Fruit fly (Drosophila melanogaster): ENCODE results near the gene Der-1.

Gene Der-1

dm6 chr2L:1980708-1981339 is 7.1 kb downstream of the Der-1 start, which contains the start of the genes CG15356 and CG15362 (continued):
- TF ChIP-seq phol (tag; optimal IDR thresholded peaks at IDR 0.05) (peak; percentile 61), CG8924 (tag; optimal IDR thresholded peaks at IDR 0.05) (peak; percentile 31), D (optimal IDR thresholded peaks at IDR 0.05) (no peak), D (GFP tag; optimal IDR thresholded peaks at IDR 0.05) (no peak), Aef1 (GFP tag; IDR thresholded peaks at IDR 0.05) (peak; percentile 29; the same call in 1 of the 3 replicates), CG30020 (tag; optimal IDR thresholded peaks at IDR 0.05) (peak; percentile 38), Jarid2 (GFP tag; optimal IDR thresholded peaks at IDR 0.05) (no peak), CG15269 (tag; optimal IDR thresholded peaks at IDR 0.05) (no peak), CG13287 (GFP tag; IDR thresholded peaks at IDR 0.05; ENCODE audit: partially characterized antibody) (peak; percentile 99), CTCF (GFP tag; optimal IDR thresholded peaks at IDR 0.05) (peak; percentile 17), CG5245 (GFP tag; optimal IDR thresholded peaks at IDR 0.05) (no peak), CG17612 (GFP tag; IDR thresholded peaks at IDR 0.05) (no peak), Sry-δ (GFP tag; optimal IDR thresholded peaks at IDR 0.05) (peak; percentile 85), Bdp1 (GFP tag; optimal IDR thresholded peaks at IDR 0.05) (peak; percentile 2), CG2116 (GFP tag; optimal IDR thresholded peaks at IDR 0.05) (peak; percentile 80), CG9797 (GFP tag; optimal IDR thresholded peaks at IDR 0.05) (peak; percentile 82), Dfd (GFP tag; optimal IDR thresholded peaks at IDR 0.05) (no peak), CG3407 (GFP tag; optimal IDR thresholded peaks at IDR 0.05) (no peak), Hmx (GFP tag; optimal IDR thresholded peaks at IDR 0.05) (peak; percentile 22)

dm6 chr2L:1981726-1982367 is 8.1 kb downstream of the Der-1 start, which contains the start of gene CG7289:
Gene CG7289 (plus strand): TSS chr2L:1982217.
- TF ChIP-seq Bteb2 (GFP tag; optimal IDR thresholded peaks at IDR 0.05) (no peak), HLH4C (GFP tag; IDR thresholded peaks at IDR 0.05; ENCODE audit: partially characterized antibody) (peak; percentile 57; the same call in 2 of the 3 replicates), E2f2 (GFP tag; IDR thresholded peaks at IDR 0.05) (peak; percentile 42; the same call in 1 of the 2 replicates), fd96Cb (tag; optimal IDR thresholded peaks at IDR 0.05) (no peak), CG15514 (GFP tag; optimal IDR thresholded peaks at IDR 0.05) (peak; percentile 29), ap (GFP tag; IDR thresholded peaks at IDR 0.05) (no peak), en (GFP tag; optimal IDR thresholded peaks at IDR 0.05) (no peak), CG30020 (tag; optimal IDR thresholded peaks at IDR 0.05) (no peak), ERR (GFP tag; optimal IDR thresholded peaks at IDR 0.05) (no peak), CG8478 (optimal IDR thresholded peaks at IDR 0.05) (no peak), CG31388 (GFP tag; optimal IDR thresholded peaks at IDR 0.05) (no peak), CG7271 (tag; optimal IDR thresholded peaks at IDR 0.05) (no peak), Nf-YB (GFP tag; optimal IDR thresholded peaks at IDR 0.05) (no peak), CG6683 (GFP tag; optimal IDR thresholded peaks at IDR 0.05) (no peak), vfl (GFP tag; optimal IDR thresholded peaks at IDR 0.05) (no peak), CG2129 (GFP tag; IDR thresholded peaks at IDR 0.05; ENCODE audit: partially characterized antibody) (no peak), CG34224 (GFP tag; IDR thresholded peaks at IDR 0.05; ENCODE audit: partially characterized antibody) (peak; percentile 52), GATAe (GFP tag; conservative IDR thresholded peaks at IDR 0.05) (no peak), ato (GFP tag; IDR thresholded peaks at IDR 0.05; ENCODE audit: partially characterized antibody) (no peak), her (GFP tag; optimal IDR thresholded peaks at IDR 0.05) (no peak), oc (tag; optimal IDR thresholded peaks at IDR 0.05) (no peak), CG16863 (GFP tag; optimal IDR thresholded peaks at IDR 0.05) (no peak), bcd (GFP tag; optimal IDR thresholded peaks at IDR 0.05) (no peak), CG15011 (GFP tag; optimal IDR thresholded peaks at IDR 0.05) (no peak), CG13424 (tag; optimal IDR thresholded peaks at IDR 0.05) (no peak), NC2α (GFP tag; optimal IDR thresholded peaks at IDR 0.05) (no peak), btn (GFP tag; optimal IDR thresholded peaks at IDR 0.05) (no peak), CG17612 (GFP tag; IDR thresholded peaks at IDR 0.05) (no peak), danr (GFP tag; IDR thresholded peaks at IDR 0.05) (no peak), CG10209 (GFP tag; optimal IDR thresholded peaks at IDR 0.05) (no peak), CG8359 (GFP tag; optimal IDR thresholded peaks at IDR 0.05; ENCODE audit: borderline replicate concordance) (no peak), tll (GFP tag; optimal IDR thresholded peaks at IDR 0.05) (no peak)

All from whole organism, embryonic.